Fruit fly (Drosophila melanogaster) whole organism, prepupa: Measurements from ENCODE around the gene CG34241.
A peak's percentile ranks its signal among the peaks of the same experiment; 100 is the strongest.

Experiments used
- CG10669 ChIP-seq: fragments of 200-800 bp; sonication (Bioruptor generic); optimal IDR thresholded peaks from 3 replicates; lab custom pipeline; 2018; ENCODE audit warnings: missing biosample characterization, mild to moderate bottlenecking, missing genetic modification characterization, moderate library complexity
- CG11294 ChIP-seq: fragments of 200-800 bp; sonication (Bioruptor generic); IDR thresholded peaks from 2 replicates; pipeline ENCODE4 v1.3.6; 2022; ENCODE audit warnings: missing biosample characterization, missing genetic modification characterization
- CG11762 ChIP-seq: fragments of 200-800 bp; sonication (Bioruptor generic); optimal IDR thresholded peaks from 3 replicates; lab custom pipeline; 2016; ENCODE audit warnings: missing biosample characterization, missing genetic modification characterization; ENCODE audit not compliant: insufficient read depth
- CG11902 ChIP-seq: fragments of 200-800 bp; sonication (Bioruptor generic); optimal IDR thresholded peaks from 3 replicates; lab custom pipeline; 2016; ENCODE audit warnings: missing biosample characterization, missing genetic modification characterization
- CG15336 ChIP-seq: fragments of 200-800 bp; sonication (Bioruptor generic); IDR thresholded peaks from 2 replicates; pipeline ENCODE4 v1.3.6; 2022; ENCODE audit warnings: missing biosample characterization, missing genetic modification characterization
- CG16779 ChIP-seq: fragments of 200-800 bp; sonication (Bioruptor generic); optimal IDR thresholded peaks from 3 replicates; lab custom pipeline; 2017; ENCODE audit warnings: missing biosample characterization, mild to moderate bottlenecking, missing genetic modification characterization
- CG3032 ChIP-seq: fragments of 200-800 bp; optimal IDR thresholded peaks from 2 replicates; lab custom pipeline; 2019; ENCODE audit warnings: missing biosample characterization, mild to moderate bottlenecking, missing genetic modification characterization, moderate library complexity
- CG31627 ChIP-seq: fragments of 200-800 bp; sonication (Bioruptor generic); optimal IDR thresholded peaks from 3 replicates; lab custom pipeline; 2016; ENCODE audit warnings: missing biosample characterization, missing genetic modification characterization
- CG32006 ChIP-seq: fragments of 200-800 bp; sonication (Bioruptor generic); optimal IDR thresholded peaks from 3 replicates; lab custom pipeline; 2017; ENCODE audit warnings: missing biosample characterization, mild to moderate bottlenecking, missing genetic modification characterization
- CG34406 ChIP-seq: fragments of 200-800 bp; sonication (Bioruptor generic); optimal IDR thresholded peaks from 3 replicates; lab custom pipeline; 2016; ENCODE audit warnings: missing biosample characterization, missing genetic modification characterization
- CG3919 ChIP-seq: fragments of 200-800 bp; sonication (Bioruptor generic); optimal IDR thresholded peaks from 3 replicates; lab custom pipeline; 2016; ENCODE audit warnings: missing biosample characterization, missing genetic modification characterization
- CG4318 ChIP-seq: fragments of 200-800 bp; sonication (Bioruptor generic); optimal IDR thresholded peaks from 3 replicates; lab custom pipeline; 2017; ENCODE audit warnings: missing biosample characterization, mild to moderate bottlenecking, missing genetic modification characterization
- CG6163 ChIP-seq: fragments of 200-800 bp; sonication (Bioruptor generic); IDR thresholded peaks from 3 replicates; pipeline ENCODE4 v1.3.6; 2022; ENCODE audit warnings: missing biosample characterization, missing genetic modification characterization
- CG6276 ChIP-seq: fragments of 200-800 bp; sonication (Bioruptor generic); optimal IDR thresholded peaks from 2 replicates; lab custom pipeline; 2017; ENCODE audit warnings: missing biosample characterization, mild to moderate bottlenecking, missing genetic modification characterization
- CG6792 ChIP-seq: fragments of 200-800 bp; sonication (Bioruptor generic); optimal IDR thresholded peaks from 3 replicates; lab custom pipeline; 2016; ENCODE audit warnings: missing biosample characterization, missing genetic modification characterization
- CG6808 ChIP-seq: fragments of 200-800 bp; sonication (Bioruptor generic); optimal IDR thresholded peaks from 3 replicates; lab custom pipeline; 2017; ENCODE audit warnings: missing biosample characterization, missing genetic modification characterization, mild to moderate bottlenecking, moderate library complexity, missing genetic modification reagents
- CG6854 ChIP-seq: fragments of 200-800 bp; sonication (Bioruptor generic); optimal IDR thresholded peaks from 2 replicates; lab custom pipeline; 2017; ENCODE audit warnings: missing biosample characterization, mild to moderate bottlenecking, missing genetic modification characterization
- CG7368 ChIP-seq: fragments of 200-800 bp; sonication (Bioruptor generic); optimal IDR thresholded peaks from 3 replicates; lab custom pipeline; 2016; ENCODE audit warnings: missing biosample characterization, missing genetic modification characterization
- CG8119 ChIP-seq: fragments of 200-800 bp; sonication (Bioruptor generic); IDR thresholded peaks from 3 replicates; pipeline ENCODE4 v1.3.6; 2022; ENCODE audit warnings: missing biosample characterization, missing genetic modification characterization
- CG8319 ChIP-seq: fragments of 200-800 bp; sonication (Bioruptor generic); optimal IDR thresholded peaks from 3 replicates; lab custom pipeline; 2016; ENCODE audit warnings: missing biosample characterization, missing genetic modification characterization
- CG8632 ChIP-seq: fragments of 200-800 bp; sonication (Bioruptor generic); optimal IDR thresholded peaks from 3 replicates; lab custom pipeline; 2016; ENCODE audit warnings: missing biosample characterization, missing genetic modification characterization
- CG9139 ChIP-seq: fragments of 200-800 bp; sonication (Bioruptor generic); optimal IDR thresholded peaks from 3 replicates; lab custom pipeline; 2017; ENCODE audit warnings: missing biosample characterization, mild to moderate bottlenecking, missing genetic modification characterization
- Eip75B ChIP-seq: fragments of 200-800 bp; sonication (Bioruptor generic); optimal IDR thresholded peaks from 3 replicates; lab custom pipeline; 2016; ENCODE audit warnings: missing biosample characterization, missing genetic modification characterization
- Eip93F ChIP-seq: fragments of 200-800 bp; sonication (Bioruptor generic); optimal IDR thresholded peaks from 2 replicates; lab custom pipeline; 2016; ENCODE audit warnings: missing biosample characterization, mild to moderate bottlenecking, missing genetic modification characterization
- Ets21C ChIP-seq: fragments of 200-800 bp; sonication (Bioruptor generic); optimal IDR thresholded peaks from 3 replicates; lab custom pipeline; 2016; ENCODE audit warnings: missing biosample characterization, missing genetic modification characterization
- Ets96B ChIP-seq: fragments of 200-800 bp; optimal IDR thresholded peaks from 2 replicates; lab custom pipeline; 2019; ENCODE audit warnings: missing biosample characterization, mild to moderate bottlenecking, missing genetic modification characterization, moderate library complexity
- Gug ChIP-seq: fragments of 200-800 bp; sonication (Bioruptor generic); IDR thresholded peaks from 2 replicates; pipeline ENCODE4 v1.3.6; 2022; ENCODE audit warnings: missing biosample characterization, missing genetic modification characterization
- Hr38 ChIP-seq: sonication (Bioruptor generic); optimal IDR thresholded peaks from 2 replicates; lab custom pipeline; 2016; ENCODE audit warnings: missing biosample characterization, missing genetic modification characterization
- Hr39 ChIP-seq: fragments of 200-800 bp; sonication (Bioruptor generic); optimal IDR thresholded peaks from 2 replicates; lab custom pipeline; 2016; ENCODE audit warnings: missing biosample characterization, missing genetic modification characterization
- Hr4 ChIP-seq: fragments of 200-800 bp; sonication (Bioruptor generic); optimal IDR thresholded peaks from 3 replicates; lab custom pipeline; 2016; ENCODE audit warnings: missing biosample characterization, missing genetic modification characterization
- Met ChIP-seq: fragments of 200-800 bp; sonication (Bioruptor generic); optimal IDR thresholded peaks from 3 replicates; lab custom pipeline; 2016; ENCODE audit warnings: missing biosample characterization, missing genetic modification characterization
- Smox ChIP-seq: fragments of 200-800 bp; sonication (Bioruptor generic); optimal IDR thresholded peaks from 3 replicates; lab custom pipeline; 2016; ENCODE audit warnings: missing biosample characterization, missing genetic modification characterization
- Sox14 ChIP-seq: fragments of 200-800 bp; sonication (Bioruptor generic); optimal IDR thresholded peaks from 3 replicates; lab custom pipeline; 2016; ENCODE audit warnings: missing biosample characterization, missing genetic modification characterization
- achi ChIP-seq: fragments of 200-800 bp; sonication (Bioruptor generic); optimal IDR thresholded peaks from 3 replicates; lab custom pipeline; 2016; ENCODE audit warnings: missing biosample characterization, missing genetic modification characterization
- acj6 ChIP-seq: fragments of 200-800 bp; sonication (Bioruptor generic); optimal IDR thresholded peaks from 3 replicates; lab custom pipeline; 2016; ENCODE audit warnings: missing biosample characterization, missing genetic modification characterization
- dac ChIP-seq: fragments of 200-800 bp; sonication (Bioruptor generic); optimal IDR thresholded peaks from 2 replicates; lab custom pipeline; 2017; ENCODE audit warnings: missing biosample characterization, mild to moderate bottlenecking, missing genetic modification characterization
- dsx ChIP-seq: fragments of 200-800 bp; optimal IDR thresholded peaks from 3 replicates; lab custom pipeline; 2019; ENCODE audit warnings: missing biosample characterization, mild to moderate bottlenecking, missing genetic modification characterization, moderate library complexity; ENCODE audit not compliant: poor library complexity, severe bottlenecking
- eg ChIP-seq: fragments of 200-800 bp; sonication (Bioruptor generic); IDR thresholded peaks from 3 replicates; pipeline ENCODE4 v1.3.6; 2022; ENCODE audit warnings: missing biosample characterization, missing genetic modification characterization
- esn ChIP-seq: fragments of 200-800 bp; sonication (Bioruptor generic); optimal IDR thresholded peaks from 2 replicates; lab custom pipeline; 2016; ENCODE audit warnings: missing biosample characterization, mild to moderate bottlenecking, missing genetic modification characterization, moderate library complexity
- fkh ChIP-seq: fragments of 200-800 bp; sonication (Bioruptor generic); optimal IDR thresholded peaks from 3 replicates; lab custom pipeline; 2017; ENCODE audit warnings: missing biosample characterization, mild to moderate bottlenecking, missing genetic modification characterization, moderate library complexity
- lz ChIP-seq: fragments of 200-800 bp; sonication (Bioruptor generic); optimal IDR thresholded peaks from 3 replicates; lab custom pipeline; 2016; ENCODE audit warnings: missing biosample characterization, missing genetic modification characterization
- net ChIP-seq: fragments of 200-800 bp; sonication (Bioruptor generic); optimal IDR thresholded peaks from 3 replicates; lab custom pipeline; 2016; ENCODE audit warnings: missing biosample characterization, missing genetic modification characterization
- salr ChIP-seq, 2 experiments: fragments of 200-800 bp; sonication (Bioruptor generic); optimal IDR thresholded peaks; 3 replicates each; lab custom pipeline; 2016 to 2018; ENCODE audit warnings: missing biosample characterization in 2 of 2, missing genetic modification characterization in 2 of 2, mild to moderate bottlenecking in 1 of 2
- spab ChIP-seq: fragments of 200-800 bp; sonication (Bioruptor generic); optimal IDR thresholded peaks from 2 replicates; lab custom pipeline; 2017; ENCODE audit warnings: missing biosample characterization, mild to moderate bottlenecking, missing genetic modification characterization, missing genetic modification reagents
- ss ChIP-seq, 2 experiments: fragments of 200-800 bp; sonication (Bioruptor generic); optimal IDR thresholded peaks; 2 replicates in 1 of 2; 3 replicates in 1 of 2; lab custom pipeline; 2017 to 2018; ENCODE audit warnings: mild to moderate bottlenecking in 2 of 2, missing biosample characterization in 2 of 2, missing genetic modification characterization in 2 of 2, moderate library complexity in 1 of 2
- svp ChIP-seq: fragments of 200-800 bp; sonication (Bioruptor generic); peaks from one replicate; lab custom pipeline; 2016; ENCODE audit warnings: missing biosample characterization, missing genetic modification characterization
- vri ChIP-seq: fragments of 200-800 bp; sonication (Bioruptor generic); optimal IDR thresholded peaks from 3 replicates; lab custom pipeline; 2016; ENCODE audit warnings: missing biosample characterization, mild to moderate bottlenecking, missing genetic modification characterization

Gene CG34241

dm6 chr3L:12124138-12124583, 3.6 kb upstream of the CG34241 start (continued):
- peak; percentile 54; the same call in 1 of the 2 replicates for TF ChIP-seq CG15336 (GFP tag; lab: Robert Waterston, UW)
- no peak for TF ChIP-seq Met (GFP tag; lab: Kevin White, UChicago)
- TF ChIP-seq net (GFP tag; lab: Kevin White, UChicago), result no peak
- TF ChIP-seq CG3919 (GFP tag; lab: Kevin White, UChicago), result peak; percentile 21
- TF ChIP-seq Hr38, result no peak
- no peak for TF ChIP-seq spab (GFP tag; lab: Kevin White, UChicago)
- TF ChIP-seq CG10669, result no peak
- TF ChIP-seq CG31627, result no peak
- peak; percentile 60 for TF ChIP-seq svp
- TF ChIP-seq Ets21C (GFP tag; lab: Kevin White, UChicago), result no peak
- TF ChIP-seq CG8319, result no peak
- no peak for TF ChIP-seq Gug
- no peak for TF ChIP-seq CG11762 (GFP tag; lab: Kevin White, UChicago)
- 0 out of 3 replicates have a peak, but pooled peaks have one; percentile 43 for TF ChIP-seq CG8119 (GFP tag; lab: Robert Waterston, UW)
- no peak for TF ChIP-seq CG6792 (GFP tag; lab: Kevin White, UChicago)
- TF ChIP-seq CG8632, result no peak
- peak; percentile 62 to 64 for TF ChIP-seq ss (GFP tag; optimal IDR thresholded peaks at IDR 0.05; lab: Kevin White, UChicago)
- peak; percentile 3 for TF ChIP-seq vri
- TF ChIP-seq, all 60 proteins: peak for 17

dm6 chr3L:12124975-12125374, 2.8 kb upstream of the CG34241 start, which contains the start of gene yps:
Gene yps, minus strand, starts transcription at chr3L:12125150.
- TF ChIP-seq lz (GFP tag; lab: Kevin White, UChicago) (peak; percentile 90), CG8119 (GFP tag; lab: Robert Waterston, UW) (peak; percentile 26; the same call in 1 of the 3 replicates), CG11294 (GFP tag; lab: Robert Waterston, UW) (peak; percentile 55; the same call in 1 of the 2 replicates), Hr4 (peak; percentile 52), Eip93F (GFP tag; lab: Kevin White, UChicago) (peak; percentile 0), CG7368 (GFP tag; lab: Kevin White, UChicago) (peak; percentile 90), CG15336 (GFP tag; lab: Robert Waterston, UW) (peak; percentile 46), CG9139 (peak; percentile 85), achi (GFP tag; lab: Kevin White, UChicago) (peak; percentile 99), CG31627 (peak; percentile 84), CG8632 (peak; percentile 76), fkh (GFP tag; lab: Kevin White, UChicago) (peak; percentile 86), ss (GFP tag; optimal IDR thresholded peaks at IDR 0.05; lab: Kevin White, UChicago) (peak; percentile 75 to 91), Ets21C (GFP tag; lab: Kevin White, UChicago) (peak; percentile 61), vri (peak; percentile 91), dsx (GFP tag; lab: Kevin White, UChicago) (peak; percentile 54), Sox14 (peak; percentile 67), Ets96B (tag; lab: Kevin White, UChicago) (peak; percentile 50), eg (GFP tag; lab: Robert Waterston, UW) (peak; percentile 89), Eip75B (peak; percentile 89), CG6854 (peak; percentile 97), acj6 (GFP tag; lab: Kevin White, UChicago) (peak; percentile 83), CG3032 (tag; lab: Kevin White, UChicago) (peak; percentile 70), CG11902 (GFP tag; lab: Kevin White, UChicago) (no peak), net (GFP tag; lab: Kevin White, UChicago) (peak; percentile 93), dac (GFP tag; lab: Kevin White, UChicago) (peak; percentile 74), spab (GFP tag; lab: Kevin White, UChicago) (no peak), CG32006 (GFP tag; lab: Kevin White, UChicago) (no peak), CG4318 (no peak), esn (GFP tag; lab: Kevin White, UChicago) (peak; percentile 94), CG34406 (GFP tag; lab: Kevin White, UChicago) (peak; percentile 86), salr (GFP tag; optimal IDR thresholded peaks at IDR 0.05; lab: Kevin White, UChicago) (peak in 1 of 2 experiments; percentile 90), CG8319 (peak; percentile 93), CG6808 (peak; percentile 74), Hr39 (GFP tag; lab: Kevin White, UChicago) (peak; percentile 74), CG6163 (peak; percentile 93), Hr38 (no peak), CG11762 (GFP tag; lab: Kevin White, UChicago) (peak; percentile 49), Gug (no peak), CG10669 (peak; percentile 81), Smox (GFP tag; lab: Kevin White, UChicago) (peak; percentile 85), CG6276 (GFP tag; lab: Kevin White, UChicago) (no peak), CG6792 (GFP tag; lab: Kevin White, UChicago) (peak; percentile 85), CG16779 (tag; lab: Kevin White, UChicago) (peak; percentile 79)
